Worm (Caenorhabditis elegans) whole organism, L4/young adult: ENCODE data around the gene F22F4.4.

Experiments used
- W03F9.2 ChIP-seq: fragments of 150-350 bp; optimal IDR thresholded peaks from 2 replicates; lab custom pipeline; 2014; ENCODE audit warnings: missing biosample characterization, missing genetic modification characterization
- dao-5 ChIP-seq: sonication (generic microtip); optimal IDR thresholded peaks from 2 replicates; lab custom pipeline; 2016; ENCODE audit warnings: missing genotype, missing genetic modification characterization, moderate library complexity, missing compliant biosample characterization
- him-1 ChIP-seq: sonication (generic microtip); optimal IDR thresholded peaks from 2 replicates; lab custom pipeline; 2016; ENCODE audit warnings: missing genotype, missing genetic modification reagents, missing genetic modification characterization, missing compliant biosample characterization

DNA sequence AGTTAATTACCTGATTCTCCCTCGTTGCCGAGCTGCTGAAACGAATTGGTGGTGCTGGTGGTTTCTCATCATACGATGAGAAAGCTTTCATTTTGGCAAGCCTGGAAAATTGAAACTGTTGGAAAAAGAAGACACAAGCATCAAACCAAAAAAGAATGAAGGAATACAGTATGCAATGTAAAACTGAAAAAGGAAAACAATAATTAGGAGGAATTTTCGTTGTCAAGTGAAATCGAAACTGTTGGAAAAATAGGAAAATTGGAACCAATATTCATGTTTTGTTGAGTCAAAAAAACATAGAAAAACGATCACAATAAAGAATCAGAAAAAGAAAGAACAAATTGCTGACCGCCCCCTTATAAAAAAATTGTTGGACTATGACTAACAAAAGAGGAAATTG lies 47.2 kb upstream of the F22F4.4 start, which contains the start of gene pak-1:
- TF ChIP-seq W03F9.2 (tag; lab: Kevin White, UChicago): no peak
- TF ChIP-seq dao-5 (tag; lab: Kevin White, UChicago): no peak
- TF ChIP-seq him-1 (tag; lab: Kevin White, UChicago): no peak
